Worm (Caenorhabditis elegans): ENCODE measurements around the gene glb-17.

The glb-17 gene

ce11 chrX:9536665-9537064 is 40.2 kb downstream of the glb-17 start, which contains the start of gene C07B5.8:
TSS of gene C07B5.8 (minus strand) at chrX:9536765.
- TF ChIP-seq nhr-67 (tag; optimal IDR thresholded peaks at IDR 0.05), result no peak
- no peak for TF ChIP-seq tbx-2 (tag; optimal IDR thresholded peaks at IDR 0.05)
- TF ChIP-seq R02D3.7 (tag; optimal IDR thresholded peaks at IDR 0.05), result no peak
- TF ChIP-seq unc-62 (GFP tag; optimal IDR thresholded peaks at IDR 0.05), result no peak
- TF ChIP-seq ceh-16 (tag; optimal IDR thresholded peaks at IDR 0.05), result no peak
- TF ChIP-seq sea-2 (GFP tag; optimal IDR thresholded peaks at IDR 0.05), result no peak
- no peak for TF ChIP-seq ceh-9 (tag; optimal IDR thresholded peaks at IDR 0.05)
- no peak for TF ChIP-seq nhr-237 (tag; optimal IDR thresholded peaks at IDR 0.05)
- TF ChIP-seq nhr-77 (tag; optimal IDR thresholded peaks at IDR 0.05), result no peak
- TF ChIP-seq nhr-11 (tag; optimal IDR thresholded peaks at IDR 0.05), result no peak

- no peak for TF ChIP-seq pqm-1 (tag; optimal IDR thresholded peaks at IDR 0.05)
- TF ChIP-seq daf-12 (tag; optimal IDR thresholded peaks at IDR 0.05), result no peak
- no peak for TF ChIP-seq nhr-67 (tag; optimal IDR thresholded peaks at IDR 0.05)
- TF ChIP-seq mdl-1 (tag; optimal IDR thresholded peaks at IDR 0.05), result no peak
- no peak for TF ChIP-seq elt-2 (tag; optimal IDR thresholded peaks at IDR 0.05)
- no peak for TF ChIP-seq R02D3.7 (tag; optimal IDR thresholded peaks at IDR 0.05)
- TF ChIP-seq nhr-11 (tag; optimal IDR thresholded peaks at IDR 0.05), result no peak
- no peak for TF ChIP-seq ceh-28 (tag; optimal IDR thresholded peaks at IDR 0.05)
- no peak for TF ChIP-seq egl-27 (tag; optimal IDR thresholded peaks at IDR 0.05)
- peak; percentile 71 for TF ChIP-seq ama-1 (optimal IDR thresholded peaks at IDR 0.05)
- no peak for TF ChIP-seq elt-3 (tag; optimal IDR thresholded peaks at IDR 0.05)
- no peak for TF ChIP-seq ztf-11 (tag; optimal IDR thresholded peaks at IDR 0.05)
- TF ChIP-seq skn-1 (tag; optimal IDR thresholded peaks at IDR 0.05), result no peak
- no peak for TF ChIP-seq sea-2 (GFP tag; optimal IDR thresholded peaks at IDR 0.05)
- TF ChIP-seq nhr-25 (tag; optimal IDR thresholded peaks at IDR 0.05), result peak; percentile 41
- TF ChIP-seq hmg-11 (tag; optimal IDR thresholded peaks at IDR 0.05), result no peak
- TF ChIP-seq nhr-77 (tag; optimal IDR thresholded peaks at IDR 0.05), result no peak
- TF ChIP-seq ceh-82 (tag; optimal IDR thresholded peaks at IDR 0.05), result no peak
- no peak for TF ChIP-seq mml-1 (tag; optimal IDR thresholded peaks at IDR 0.05)
- no peak for TF ChIP-seq egl-5 (tag; optimal IDR thresholded peaks at IDR 0.05)
- TF ChIP-seq ceh-16 (tag; optimal IDR thresholded peaks at IDR 0.05), result no peak
- no peak for TF ChIP-seq nhr-28 (tag; optimal IDR thresholded peaks at IDR 0.05)
- TF ChIP-seq nhr-237 (tag; optimal IDR thresholded peaks at IDR 0.05), result no peak
- TF ChIP-seq jun-1 (tag; optimal IDR thresholded peaks at IDR 0.05), result no peak
- peak; percentile 2 for TF ChIP-seq nhr-23 (tag; optimal IDR thresholded peaks at IDR 0.05)
- TF ChIP-seq fos-1 (tag; optimal IDR thresholded peaks at IDR 0.05), result no peak
- peak; percentile 36 for TF ChIP-seq tbx-2 (tag; optimal IDR thresholded peaks at IDR 0.05)
- TF ChIP-seq zag-1 (tag; optimal IDR thresholded peaks at IDR 0.05), result no peak
- TF ChIP-seq unc-62 (GFP tag; optimal IDR thresholded peaks at IDR 0.05), result no peak
- TF ChIP-seq unc-39 (tag; optimal IDR thresholded peaks at IDR 0.05), result no peak
These were observed 40.8 kb downstream of the glb-17 start for ce11 chrX:9536008-9536407.

DNA sequence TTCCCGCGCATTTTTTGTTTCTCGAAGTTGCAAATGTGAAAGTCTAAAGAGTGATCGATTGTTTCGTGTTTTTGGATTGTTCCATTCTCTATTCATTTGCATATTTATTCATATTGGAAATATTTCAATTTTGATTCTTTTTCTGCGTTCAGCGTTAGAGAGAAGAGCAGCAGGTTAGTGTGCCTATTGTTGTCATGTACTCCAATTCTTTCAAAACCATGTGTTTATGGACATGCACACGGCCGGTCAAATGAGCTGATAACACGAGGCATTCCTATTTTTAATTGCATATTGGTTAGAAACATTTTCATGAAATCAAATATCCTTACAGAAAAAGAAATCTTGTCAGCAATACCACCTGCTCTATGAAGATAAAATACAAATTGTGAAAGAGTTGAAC is 45.2 kb downstream of the glb-17 start:
- TF ChIP-seq pha-4 (tag; optimal IDR thresholded peaks at IDR 0.05), result peak; percentile 21
- TF ChIP-seq fkh-10 (GFP tag; optimal IDR thresholded peaks at IDR 0.05), result no peak

ce11 chrX:9529360-9529759 is 47.5 kb downstream of the glb-17 start, which contains the start of gene C07B5.4:
TSS of gene C07B5.4 (plus strand) at chrX:9529660.
- TF ChIP-seq pqm-1 (tag; optimal IDR thresholded peaks at IDR 0.05), result no peak
- TF ChIP-seq unc-39 (tag; optimal IDR thresholded peaks at IDR 0.05), result no peak
- TF ChIP-seq elt-3 (tag; optimal IDR thresholded peaks at IDR 0.05), result no peak
- TF ChIP-seq elt-2 (tag; optimal IDR thresholded peaks at IDR 0.05), result no peak
- TF ChIP-seq ceh-82 (tag; optimal IDR thresholded peaks at IDR 0.05), result no peak
- no peak for TF ChIP-seq ama-1 (optimal IDR thresholded peaks at IDR 0.05)
- TF ChIP-seq ztf-11 (tag; optimal IDR thresholded peaks at IDR 0.05), result no peak
- no peak for TF ChIP-seq sea-2 (GFP tag; optimal IDR thresholded peaks at IDR 0.05)
- no peak for TF ChIP-seq lin-15B (tag; optimal IDR thresholded peaks at IDR 0.05)
- TF ChIP-seq ceh-16 (tag; optimal IDR thresholded peaks at IDR 0.05), result no peak
- TF ChIP-seq pha-4 (tag; optimal IDR thresholded peaks at IDR 0.05), result no peak
- no peak for TF ChIP-seq aly-2 (tag; optimal IDR thresholded peaks at IDR 0.05)
- TF ChIP-seq nfya-1 (tag; optimal IDR thresholded peaks at IDR 0.05; ENCODE audit: insufficient read depth), result no peak

DNA sequence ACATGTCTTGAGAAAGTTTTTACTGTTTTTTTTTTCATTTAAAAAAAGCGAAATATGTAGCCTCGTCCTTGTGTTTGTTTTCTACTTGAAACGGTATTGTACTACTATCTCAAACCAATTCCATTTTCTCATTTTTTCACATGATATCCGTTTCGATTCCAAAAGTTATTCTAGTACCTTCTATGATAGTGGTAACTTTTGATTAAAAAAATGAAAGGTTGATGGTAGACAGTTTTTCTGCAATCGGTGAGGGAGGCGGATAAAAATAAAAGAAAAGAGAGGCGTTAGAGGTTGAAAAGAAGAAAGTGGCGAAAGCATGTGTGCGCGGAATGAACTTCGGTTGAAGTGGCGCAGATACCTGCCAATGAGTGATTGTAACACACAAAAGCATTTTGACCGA is 48.9 kb downstream of the glb-17 start:
- TF ChIP-seq nhr-25 (tag; optimal IDR thresholded peaks at IDR 0.05) (peak; percentile 46), unc-39 (tag; optimal IDR thresholded peaks at IDR 0.05) (no peak)

All from whole organism, L3 larva.